Worm (Caenorhabditis elegans) whole organism, L2 larva: ENCODE results near the gene gpa-1.

Source experiments
- alr-1 ChIP-seq: fragments of 150-350 bp; optimal IDR thresholded peaks from 2 replicates; lab custom pipeline; 2014; ENCODE audit warnings: missing biosample characterization, missing genetic modification characterization
- aly-2 ChIP-seq: fragments of 150-350 bp; optimal IDR thresholded peaks from 2 replicates; lab custom pipeline; 2014; ENCODE audit warnings: missing biosample characterization, missing genetic modification characterization
- ama-1 ChIP-seq: fragments of 150-350 bp; optimal IDR thresholded peaks from 2 replicates; lab custom pipeline; 2018; ENCODE audit warnings: inconsistent platforms
- blmp-1 ChIP-seq: sonication (generic microtip); optimal IDR thresholded peaks from 2 replicates; lab custom pipeline; 2017; ENCODE audit warnings: missing genetic modification characterization, mild to moderate bottlenecking, missing compliant biosample characterization, antibody characterized with exemption, moderate library complexity; ENCODE audit not compliant: insufficient read depth
- ceh-16 ChIP-seq: fragments of 150-350 bp; optimal IDR thresholded peaks from 2 replicates; lab custom pipeline; 2014; ENCODE audit warnings: missing biosample characterization, missing genetic modification characterization
- dmd-4 ChIP-seq: sonication (generic microtip); optimal IDR thresholded peaks from 2 replicates; lab custom pipeline; 2017; ENCODE audit warnings: missing biosample characterization, missing genetic modification characterization
- elt-1 ChIP-seq: fragments of 150-350 bp; optimal IDR thresholded peaks from 2 replicates; lab custom pipeline; 2014; ENCODE audit warnings: missing biosample characterization, missing genetic modification characterization
- fos-1 ChIP-seq: fragments of 150-350 bp; optimal IDR thresholded peaks from 2 replicates; lab custom pipeline; 2014; ENCODE audit warnings: missing biosample characterization, missing genetic modification characterization
- gmeb-1 ChIP-seq: fragments of 150-350 bp; optimal IDR thresholded peaks from 2 replicates; lab custom pipeline; 2014; ENCODE audit warnings: missing biosample characterization, missing genetic modification characterization
- lin-11 ChIP-seq: fragments of 150-350 bp; sonication (generic microtip); optimal IDR thresholded peaks from 2 replicates; lab custom pipeline; 2014; ENCODE audit warnings: missing biosample characterization, missing genetic modification characterization, inconsistent platforms, mixed read lengths
- lin-13 ChIP-seq: fragments of 150-350 bp; optimal IDR thresholded peaks from 2 replicates; lab custom pipeline; 2014; ENCODE audit warnings: missing biosample characterization, missing genetic modification reagents, missing genetic modification characterization
- lin-39 ChIP-seq: fragments of 150-350 bp; optimal IDR thresholded peaks from 2 replicates; lab custom pipeline; 2014; ENCODE audit warnings: missing biosample characterization, missing genetic modification reagents, missing genetic modification characterization
- mab-5 ChIP-seq: fragments of 150-350 bp; optimal IDR thresholded peaks from 2 replicates; lab custom pipeline; 2014; ENCODE audit warnings: missing biosample characterization, missing genetic modification characterization
- mbf-1 ChIP-seq: sonication (generic microtip); optimal IDR thresholded peaks from 2 replicates; lab custom pipeline; 2017; ENCODE audit warnings: missing biosample characterization, missing genetic modification characterization
- mdl-1 ChIP-seq, 2 experiments: fragments of 150-350 bp in 1 of 2; sonication (generic microtip) in 1 of 2; optimal IDR thresholded peaks; 2 replicates each; lab custom pipeline; 2017; ENCODE audit warnings: missing biosample characterization in 2 of 2, missing genetic modification characterization in 2 of 2
- nhr-10 ChIP-seq: sonication (generic microtip); optimal IDR thresholded peaks from 2 replicates; lab custom pipeline; 2017; ENCODE audit warnings: missing biosample characterization, missing genetic modification characterization
- nhr-12 ChIP-seq: fragments of 150-350 bp; optimal IDR thresholded peaks from 2 replicates; lab custom pipeline; 2014; ENCODE audit warnings: missing biosample characterization, missing genetic modification characterization
- nhr-129 ChIP-seq: fragments of 150-350 bp; optimal IDR thresholded peaks from 2 replicates; lab custom pipeline; 2014; ENCODE audit warnings: missing biosample characterization, missing genetic modification characterization
- nhr-23 ChIP-seq: fragments of 150-350 bp; optimal IDR thresholded peaks from 2 replicates; lab custom pipeline; 2014; ENCODE audit warnings: missing biosample characterization, missing genetic modification reagents, missing genetic modification characterization
- nhr-77 ChIP-seq: fragments of 150-350 bp; optimal IDR thresholded peaks from 2 replicates; lab custom pipeline; 2014; ENCODE audit warnings: missing biosample characterization, missing genetic modification characterization
- peb-1 ChIP-seq: fragments of 150-350 bp; optimal IDR thresholded peaks from 2 replicates; lab custom pipeline; 2014; ENCODE audit warnings: missing biosample characterization, missing genetic modification characterization
- skn-1 ChIP-seq: sonication (generic microtip); optimal IDR thresholded peaks from 2 replicates; lab custom pipeline; 2017; ENCODE audit warnings: missing biosample characterization, missing genetic modification characterization
- sma-3 ChIP-seq: sonication (generic microtip); optimal IDR thresholded peaks from 2 replicates; lab custom pipeline; 2016; ENCODE audit warnings: missing genetic modification reagents, missing genetic modification characterization, missing compliant biosample characterization
- sma-9 ChIP-seq, 2 experiments: fragments of 150-350 bp in 1 of 2; sonication (generic microtip) in 1 of 2; optimal IDR thresholded peaks; 2 replicates each; lab custom pipeline; 2014 to 2016; ENCODE audit warnings: missing genetic modification characterization in 2 of 2, mild to moderate bottlenecking in 1 of 2, missing biosample characterization in 1 of 2, missing compliant biosample characterization in 1 of 2, missing genetic modification reagents in 1 of 2, moderate library complexity in 1 of 2
- unc-39 ChIP-seq: fragments of 150-350 bp; optimal IDR thresholded peaks from 2 replicates; lab custom pipeline; 2014; ENCODE audit warnings: missing biosample characterization, missing genetic modification characterization
- unc-62 ChIP-seq: fragments of 150-350 bp; optimal IDR thresholded peaks from 2 replicates; lab custom pipeline; 2014; ENCODE audit warnings: missing biosample characterization, missing genetic modification reagents, missing genetic modification characterization
- zag-1 ChIP-seq: fragments of 150-350 bp; optimal IDR thresholded peaks from 2 replicates; lab custom pipeline; 2014; ENCODE audit warnings: missing biosample characterization, missing genetic modification characterization
- ztf-4 ChIP-seq: fragments of 150-350 bp; optimal IDR thresholded peaks from 2 replicates; lab custom pipeline; 2014; ENCODE audit warnings: missing biosample characterization, missing genetic modification characterization

Gene gpa-1

ce11 chrV:11206467-11206866, 29.0 kb upstream of the gpa-1 start:
- TF ChIP-seq elt-1 (no peak), mab-5 (tag; lab: Kevin White, UChicago) (no peak), mbf-1 (tag; lab: Kevin White, UChicago) (no peak), ama-1 (lab: Kevin White, UChicago) (no peak)

ce11 chrV:11204452-11204851, 27.0 kb upstream of the gpa-1 start:
- TF ChIP-seq ama-1 (lab: Kevin White, UChicago) (no peak), nhr-10 (tag; lab: Kevin White, UChicago) (no peak), mab-5 (tag; lab: Kevin White, UChicago) (no peak), ceh-16 (tag; lab: Kevin White, UChicago) (no peak), nhr-12 (no peak), elt-1 (no peak), alr-1 (tag; lab: Kevin White, UChicago) (no peak), unc-62 (GFP tag; lab: Kevin White, UChicago) (no peak), fos-1 (tag; lab: Kevin White, UChicago) (no peak), nhr-23 (no peak), gmeb-1 (tag; lab: Kevin White, UChicago) (no peak), mdl-1 (tag; optimal IDR thresholded peaks at IDR 0.05; lab: Kevin White, UChicago) (no peak)
- TF ChIP-seq, all 48 proteins: peak for 0

- TF ChIP-seq blmp-1 (tag; lab: Kevin White, UChicago) (no peak), dmd-4 (tag; lab: Kevin White, UChicago) (no peak), fos-1 (tag; lab: Kevin White, UChicago) (peak; percentile 47), lin-39 (tag; lab: Kevin White, UChicago) (no peak), aly-2 (tag; lab: Kevin White, UChicago) (no peak), lin-11 (tag; lab: Kevin White, UChicago) (peak; percentile 5), gmeb-1 (tag; lab: Kevin White, UChicago) (no peak), elt-1 (no peak), unc-62 (GFP tag; lab: Kevin White, UChicago) (no peak), skn-1 (no peak), sma-9 (GFP tag; optimal IDR thresholded peaks at IDR 0.05; lab: Kevin White, UChicago) (no peak), sma-9 (tag; optimal IDR thresholded peaks at IDR 0.05; lab: Kevin White, UChicago) (no peak), unc-39 (no peak), nhr-12 (no peak)
These were observed 24.5 kb upstream of the gpa-1 start, which contains the start of gene K10D6.4 for ce11 chrV:11201826-11202565. K10D6.4 (plus strand) TSS chrV:11201925.

DNA sequence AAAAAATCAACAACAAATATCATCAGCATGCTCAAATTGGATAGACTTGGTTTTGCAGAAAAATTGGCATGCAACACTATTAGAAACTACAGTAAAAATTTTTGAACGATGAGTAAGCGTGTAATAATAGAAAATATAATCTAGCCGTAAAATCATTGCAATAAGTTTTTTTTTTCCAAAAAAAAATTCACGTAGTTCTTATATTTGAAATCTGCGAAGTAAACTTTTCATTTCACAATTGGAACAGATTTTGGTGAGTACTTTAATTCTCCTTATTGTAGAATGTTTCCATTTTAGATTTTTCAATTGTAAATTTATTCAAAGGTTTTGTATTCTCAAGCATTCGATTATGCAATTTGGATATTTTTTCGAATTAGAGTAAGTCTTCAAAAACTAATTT, 22.8 kb upstream of the gpa-1 start, which contains the start of gene K10D6.3:
Gene K10D6.3, plus strand, starts transcription at position 301 of the 400 bp plus-strand sequence.
- TF ChIP-seq alr-1 (tag; lab: Kevin White, UChicago), result no peak
- no peak for TF ChIP-seq ztf-4
- no peak for TF ChIP-seq aly-2 (tag; lab: Kevin White, UChicago)
- no peak for TF ChIP-seq lin-13 (GFP tag; lab: Kevin White, UChicago)
- no peak for TF ChIP-seq nhr-12
- TF ChIP-seq mdl-1 (tag; optimal IDR thresholded peaks at IDR 0.05; lab: Kevin White, UChicago), result no peak
- no peak for TF ChIP-seq zag-1 (tag; lab: Kevin White, UChicago)
- no peak for TF ChIP-seq nhr-77
- TF ChIP-seq nhr-129 (tag; lab: Kevin White, UChicago), result no peak
- TF ChIP-seq blmp-1 (tag; lab: Kevin White, UChicago), result no peak

- TF ChIP-seq mab-5 (tag; lab: Kevin White, UChicago) (no peak), sma-3 (GFP tag; lab: Kevin White, UChicago) (no peak)
- TF ChIP-seq, all 48 proteins: peak for 0
These were observed 22.0 kb upstream of the gpa-1 start for ce11 chrV:11199497-11199896.

- no peak for TF ChIP-seq lin-39 (tag; lab: Kevin White, UChicago)
- peak; percentile 53 for TF ChIP-seq ceh-16 (tag; lab: Kevin White, UChicago)
- no peak for TF ChIP-seq peb-1
- TF ChIP-seq blmp-1 (tag; lab: Kevin White, UChicago), result peak; percentile 67
These were observed 20.6 kb upstream of the gpa-1 start for ce11 chrV:11198094-11198493.
